Worm (Caenorhabditis elegans): Measurements from ENCODE around the gene ptrn-1.

Gene ptrn-1

ce11 chrX:16994417-16994816 is 35.6 kb downstream of the ptrn-1 start:
- TF ChIP-seq T22C8.4 (GFP tag; IDR thresholded peaks at IDR 0.05) (no peak), tab-1 (GFP tag; IDR thresholded peaks at IDR 0.05) (no peak), klf-2 (GFP tag; conservative IDR thresholded peaks at IDR 0.05) (no peak), ztf-29 (GFP tag; IDR thresholded peaks at IDR 0.05) (no peak), flt-1 (GFP tag; IDR thresholded peaks at IDR 0.05) (no peak), ztf-23 (GFP tag; IDR thresholded peaks at IDR 0.05) (no peak), ref-1 (GFP tag; conservative IDR thresholded peaks at IDR 0.05) (no peak), med-1 (GFP tag; optimal IDR thresholded peaks at IDR 0.05; ENCODE audit: insufficient read depth) (no peak), cog-1 (tag; optimal IDR thresholded peaks at IDR 0.05) (no peak)

- TF ChIP-seq flt-1 (GFP tag; IDR thresholded peaks at IDR 0.05) (no peak), ztf-23 (GFP tag; IDR thresholded peaks at IDR 0.05) (no peak), klf-2 (GFP tag; conservative IDR thresholded peaks at IDR 0.05) (no peak), ref-1 (GFP tag; conservative IDR thresholded peaks at IDR 0.05) (no peak), tab-1 (GFP tag; IDR thresholded peaks at IDR 0.05) (no peak), ztf-29 (GFP tag; IDR thresholded peaks at IDR 0.05) (no peak), med-1 (GFP tag; optimal IDR thresholded peaks at IDR 0.05; ENCODE audit: insufficient read depth) (no peak), cog-1 (tag; optimal IDR thresholded peaks at IDR 0.05) (no peak), T22C8.4 (GFP tag; IDR thresholded peaks at IDR 0.05) (no peak)
Measured at ce11 chrX:16993524-16993923, 36.5 kb downstream of the ptrn-1 start.

- TF ChIP-seq ztf-23 (GFP tag; IDR thresholded peaks at IDR 0.05) (no peak), ref-1 (GFP tag; conservative IDR thresholded peaks at IDR 0.05) (no peak), flt-1 (GFP tag; IDR thresholded peaks at IDR 0.05) (no peak), tab-1 (GFP tag; IDR thresholded peaks at IDR 0.05) (no peak), ztf-29 (GFP tag; IDR thresholded peaks at IDR 0.05) (no peak), klf-2 (GFP tag; conservative IDR thresholded peaks at IDR 0.05) (no peak), cog-1 (tag; optimal IDR thresholded peaks at IDR 0.05) (no peak), med-1 (GFP tag; optimal IDR thresholded peaks at IDR 0.05; ENCODE audit: insufficient read depth) (no peak), T22C8.4 (GFP tag; IDR thresholded peaks at IDR 0.05) (no peak)
Measured at ce11 chrX:16991437-16991836, 38.6 kb downstream of the ptrn-1 start.

- TF ChIP-seq tab-1 (GFP tag; IDR thresholded peaks at IDR 0.05): no peak
- no peak for TF ChIP-seq cog-1 (tag; optimal IDR thresholded peaks at IDR 0.05)
- no peak for TF ChIP-seq ztf-29 (GFP tag; IDR thresholded peaks at IDR 0.05)
- no peak for TF ChIP-seq ref-1 (GFP tag; conservative IDR thresholded peaks at IDR 0.05)
- TF ChIP-seq flt-1 (GFP tag; IDR thresholded peaks at IDR 0.05): no peak
- TF ChIP-seq T22C8.4 (GFP tag; IDR thresholded peaks at IDR 0.05): no peak
- no peak for TF ChIP-seq ztf-23 (GFP tag; IDR thresholded peaks at IDR 0.05)
Measured at ce11 chrX:16988367-16988766, 41.7 kb downstream of the ptrn-1 start.

ce11 chrX:16978308-16978707 is 51.7 kb downstream of the ptrn-1 start, which contains the start of gene mbl-1:
Gene mbl-1 (plus strand): TSS chrX:16978608.
- no peak for TF ChIP-seq ztf-29 (GFP tag; IDR thresholded peaks at IDR 0.05)
- TF ChIP-seq klf-2 (GFP tag; conservative IDR thresholded peaks at IDR 0.05): no peak

ce11 chrX:16976043-16976442 is 54.0 kb downstream of the ptrn-1 start, which contains the start of gene F52G3.5:
Gene F52G3.5 (minus strand): TSS chrX:16976143.
- no peak for TF ChIP-seq flt-1 (GFP tag; IDR thresholded peaks at IDR 0.05)
- TF ChIP-seq ztf-23 (GFP tag; IDR thresholded peaks at IDR 0.05): no peak
- TF ChIP-seq med-1 (GFP tag; optimal IDR thresholded peaks at IDR 0.05; ENCODE audit: insufficient read depth): no peak
- no peak for TF ChIP-seq ztf-29 (GFP tag; IDR thresholded peaks at IDR 0.05)
- TF ChIP-seq tab-1 (GFP tag; IDR thresholded peaks at IDR 0.05): no peak
- no peak for TF ChIP-seq T22C8.4 (GFP tag; IDR thresholded peaks at IDR 0.05)

All from whole organism, midembryonic.